Fruit fly (Drosophila melanogaster): ENCODE results near the gene CG10300.

dm6 chr3R:23668583-23668982 is 42.7 kb upstream of the CG10300 start:
- TF ChIP-seq pan (optimal IDR thresholded peaks at IDR 0.05) (no peak), usp (GFP tag; optimal IDR thresholded peaks at IDR 0.05) (no peak), CG8478 (optimal IDR thresholded peaks at IDR 0.05) (no peak), EcR (GFP tag; optimal IDR thresholded peaks at IDR 0.05) (no peak), Dll (optimal IDR thresholded peaks at IDR 0.05) (no peak), psq (optimal IDR thresholded peaks at IDR 0.05) (no peak)

Measured in whole organism.